Fruit fly (Drosophila melanogaster) whole organism, embryonic: Measurements from ENCODE around the gene CG3634.

ENCODE experiments used
- B-H1 ChIP-seq: fragments of 200-800 bp; sonication (Bioruptor generic); IDR thresholded peaks from 3 replicates; pipeline ENCODE4 v1.3.6; 2022; ENCODE audit warnings: missing biosample characterization, missing genetic modification characterization
- BEAF-32 ChIP-seq: fragments of 200-800 bp; sonication (Bioruptor generic); optimal IDR thresholded peaks from 3 replicates; lab custom pipeline; 2017; ENCODE audit warnings: missing biosample characterization, missing genetic modification characterization, mild to moderate bottlenecking, moderate library complexity, missing genetic modification reagents
- CG10543 ChIP-seq: fragments of 200-800 bp; sonication (Bioruptor generic); optimal IDR thresholded peaks from 3 replicates; lab custom pipeline; 2017; ENCODE audit warnings: missing biosample characterization, mild to moderate bottlenecking, missing genetic modification characterization, moderate library complexity
- CG10979 ChIP-seq: fragments of 200-800 bp; sonication (Bioruptor generic); optimal IDR thresholded peaks from 2 replicates; lab custom pipeline; 2018; ENCODE audit warnings: missing biosample characterization, mild to moderate bottlenecking, missing genetic modification characterization, moderate library complexity
- CG11398 ChIP-seq: fragments of 200-800 bp; sonication (Bioruptor generic); optimal IDR thresholded peaks from 2 replicates; lab custom pipeline; 2016; ENCODE audit warnings: missing biosample characterization, missing genetic modification characterization
- CG12744 ChIP-seq: fragments of 200-800 bp; sonication (Bioruptor generic); optimal IDR thresholded peaks from 2 replicates; lab custom pipeline; 2016; ENCODE audit warnings: missing biosample characterization, missing genetic modification characterization
- CG13296 ChIP-seq: fragments of 200-800 bp; sonication (Bioruptor generic); optimal IDR thresholded peaks from 3 replicates; lab custom pipeline; 2018; ENCODE audit warnings: missing biosample characterization, mild to moderate bottlenecking, missing genetic modification characterization
- CG14441 ChIP-seq: fragments of 200-800 bp; sonication (Bioruptor generic); IDR thresholded peaks from 2 replicates; pipeline ENCODE4 v1.3.6; 2022; ENCODE audit warnings: missing biosample characterization, missing genetic modification characterization
- CG15011 ChIP-seq: fragments of 200-800 bp; sonication (Bioruptor generic); optimal IDR thresholded peaks from 3 replicates; lab custom pipeline; 2018; ENCODE audit warnings: missing biosample characterization, mild to moderate bottlenecking, missing genetic modification characterization
- CG17328 ChIP-seq: fragments of 200-800 bp; sonication (Bioruptor generic); IDR thresholded peaks from 2 replicates; pipeline ENCODE4 v1.3.6; 2022; ENCODE audit warnings: missing biosample characterization, missing genetic modification characterization
- CG17361 ChIP-seq: fragments of 200-800 bp; sonication (Bioruptor generic); IDR thresholded peaks from 3 replicates; pipeline ENCODE4 v1.3.6; 2022; ENCODE audit warnings: missing biosample characterization, missing genetic modification characterization
- CG18011 ChIP-seq: fragments of 200-800 bp; sonication (Bioruptor generic); optimal IDR thresholded peaks from 2 replicates; lab custom pipeline; 2017; ENCODE audit warnings: missing biosample characterization, missing genetic modification characterization, mild to moderate bottlenecking, moderate library complexity, missing genotype
- CG2678 ChIP-seq: fragments of 200-800 bp; sonication (Bioruptor generic); optimal IDR thresholded peaks from 3 replicates; lab custom pipeline; 2019; ENCODE audit warnings: missing biosample characterization, mild to moderate bottlenecking, missing genetic modification characterization, moderate library complexity
- CG4820 ChIP-seq: fragments of 200-800 bp; sonication (Bioruptor generic); optimal IDR thresholded peaks from 3 replicates; lab custom pipeline; 2016; ENCODE audit warnings: missing biosample characterization, missing genetic modification characterization
- CG6791 ChIP-seq: fragments of 200-800 bp; sonication (Bioruptor generic); IDR thresholded peaks from 3 replicates; pipeline ENCODE4 v1.3.6; 2022; ENCODE audit warnings: missing biosample characterization, missing genetic modification characterization; ENCODE audit not compliant: partially characterized antibody
- CG7357 ChIP-seq: fragments of 200-800 bp; sonication (Bioruptor generic); IDR thresholded peaks from 3 replicates; pipeline ENCODE4 v1.3.6; 2022; ENCODE audit warnings: missing biosample characterization, missing genetic modification characterization
- CG8281 ChIP-seq: fragments of 200-800 bp; sonication (Bioruptor generic); optimal IDR thresholded peaks from 2 replicates; lab custom pipeline; 2018; ENCODE audit warnings: missing biosample characterization, mild to moderate bottlenecking, missing genetic modification characterization, moderate library complexity
- CG9932 ChIP-seq: fragments of 200-800 bp; sonication (Bioruptor generic); IDR thresholded peaks from 2 replicates; pipeline ENCODE4 v1.3.6; 2022; ENCODE audit warnings: missing biosample characterization, missing genetic modification characterization
- CHES-1-like ChIP-seq: fragments of 200-800 bp; sonication (Bioruptor generic); optimal IDR thresholded peaks from 2 replicates; lab custom pipeline; 2016; ENCODE audit warnings: missing biosample characterization, missing genetic modification characterization
- Camta ChIP-seq: fragments of 200-800 bp; sonication (Bioruptor generic); optimal IDR thresholded peaks from 2 replicates; lab custom pipeline; 2016; ENCODE audit warnings: missing biosample characterization, missing genetic modification characterization
- Chrac-16 ChIP-seq: fragments of 200-800 bp; sonication (Bioruptor generic); optimal IDR thresholded peaks from 3 replicates; lab custom pipeline; 2016; ENCODE audit warnings: missing biosample characterization, missing genetic modification characterization
- Doc3 ChIP-seq: fragments of 200-800 bp; sonication (Bioruptor generic); IDR thresholded peaks from 3 replicates; pipeline ENCODE4 v1.3.6; 2022; ENCODE audit warnings: missing biosample characterization, missing genetic modification characterization; ENCODE audit not compliant: partially characterized antibody
- Ets65A ChIP-seq: fragments of 200-800 bp; sonication (Bioruptor generic); peaks from one replicate; lab custom pipeline; 2016; ENCODE audit warnings: missing biosample characterization, missing genetic modification characterization
- GATAe ChIP-seq: fragments of 200-800 bp; sonication (Bioruptor generic); conservative IDR thresholded peaks from 2 replicates; pipeline ENCODE4 v1.3.6; 2022; ENCODE audit warnings: missing biosample characterization, missing genetic modification characterization
- MTF-1 ChIP-seq: fragments of 200-800 bp; sonication (Bioruptor generic); optimal IDR thresholded peaks from 2 replicates; lab custom pipeline; 2018; ENCODE audit warnings: missing biosample characterization, mild to moderate bottlenecking, missing genetic modification characterization, borderline replicate concordance
- NC2α ChIP-seq: fragments of 200-800 bp; sonication (Bioruptor generic); optimal IDR thresholded peaks from 2 replicates; lab custom pipeline; 2016; ENCODE audit warnings: missing biosample characterization, missing genetic modification characterization
- NfI ChIP-seq: fragments of 200-800 bp; sonication (Bioruptor generic); optimal IDR thresholded peaks from 3 replicates; lab custom pipeline; 2018; ENCODE audit warnings: missing biosample characterization, mild to moderate bottlenecking, missing genetic modification characterization, moderate library complexity
- Ssrp ChIP-seq: fragments of 200-800 bp; sonication (Bioruptor generic); optimal IDR thresholded peaks from 2 replicates; lab custom pipeline; 2018; ENCODE audit warnings: missing biosample characterization, mild to moderate bottlenecking, missing genetic modification characterization, moderate library complexity
- TFAM ChIP-seq: fragments of 200-800 bp; sonication (Bioruptor generic); optimal IDR thresholded peaks from 2 replicates; lab custom pipeline; 2017; ENCODE audit warnings: missing biosample characterization, missing genetic modification characterization, inconsistent platforms
- ac ChIP-seq: fragments of 200-800 bp; sonication (Bioruptor generic); optimal IDR thresholded peaks from 3 replicates; lab custom pipeline; 2017; ENCODE audit warnings: missing biosample characterization, mild to moderate bottlenecking, missing genetic modification characterization
- ase ChIP-seq: fragments of 200-800 bp; sonication (Bioruptor generic); IDR thresholded peaks from 3 replicates; pipeline ENCODE4 v1.3.6; 2022; ENCODE audit warnings: missing biosample characterization, missing genetic modification characterization
- bowl ChIP-seq: fragments of 200-800 bp; sonication (Bioruptor generic); IDR thresholded peaks from 2 replicates; pipeline ENCODE4 v1.3.6; 2022; ENCODE audit warnings: missing biosample characterization, missing genetic modification characterization
- chm ChIP-seq: fragments of 200-800 bp; sonication (Bioruptor generic); IDR thresholded peaks from 2 replicates; pipeline ENCODE4 v1.3.6; 2022; ENCODE audit warnings: missing biosample characterization, missing genetic modification characterization
- exex ChIP-seq: fragments of 200-800 bp; sonication (Bioruptor generic); optimal IDR thresholded peaks from 4 replicates; lab custom pipeline; 2018; ENCODE audit warnings: missing biosample characterization, mild to moderate bottlenecking, missing genetic modification characterization, moderate library complexity
- ftz-f1 ChIP-seq: fragments of 200-800 bp; sonication (Bioruptor generic); optimal IDR thresholded peaks from 2 replicates; lab custom pipeline; 2016; ENCODE audit warnings: missing biosample characterization, missing genetic modification characterization
- gem ChIP-seq: fragments of 200-800 bp; sonication (Bioruptor generic); optimal IDR thresholded peaks from 2 replicates; lab custom pipeline; 2019; ENCODE audit warnings: missing biosample characterization, mild to moderate bottlenecking, missing genetic modification characterization, moderate library complexity
- grn ChIP-seq: fragments of 200-800 bp; sonication (Bioruptor generic); optimal IDR thresholded peaks from 3 replicates; lab custom pipeline; 2017; ENCODE audit warnings: missing biosample characterization, missing genetic modification characterization
- gsb-n ChIP-seq: fragments of 200-800 bp; sonication (Bioruptor generic); optimal IDR thresholded peaks from 3 replicates; lab custom pipeline; 2018; ENCODE audit warnings: missing biosample characterization, mild to moderate bottlenecking, missing genetic modification characterization
- jing ChIP-seq: fragments of 200-800 bp; sonication (Bioruptor generic); optimal IDR thresholded peaks from 2 replicates; lab custom pipeline; 2018; ENCODE audit warnings: missing biosample characterization, mild to moderate bottlenecking, missing genetic modification characterization
- jumu ChIP-seq: fragments of 200-800 bp; sonication (Bioruptor generic); optimal IDR thresholded peaks from 3 replicates; lab custom pipeline; 2016; ENCODE audit warnings: missing biosample characterization, missing genetic modification characterization
- ken ChIP-seq: fragments of 200-800 bp; sonication (Bioruptor generic); IDR thresholded peaks from 3 replicates; pipeline ENCODE4 v1.3.6; 2022; ENCODE audit warnings: missing biosample characterization, missing genetic modification characterization
- lilli ChIP-seq: fragments of 200-800 bp; sonication (Bioruptor generic); optimal IDR thresholded peaks from 3 replicates; lab custom pipeline; 2016; ENCODE audit warnings: missing biosample characterization, missing genetic modification characterization
- mirr ChIP-seq: fragments of 200-800 bp; sonication (Bioruptor generic); optimal IDR thresholded peaks from 3 replicates; lab custom pipeline; 2018; ENCODE audit warnings: missing biosample characterization, mild to moderate bottlenecking, missing genetic modification characterization
- mld ChIP-seq: fragments of 200-800 bp; sonication (Bioruptor generic); IDR thresholded peaks from 3 replicates; pipeline ENCODE4 v1.3.6; 2022; ENCODE audit warnings: missing biosample characterization, missing genetic modification characterization; ENCODE audit not compliant: partially characterized antibody
- oc ChIP-seq: fragments of 200-800 bp; sonication (Bioruptor generic); optimal IDR thresholded peaks from 2 replicates; lab custom pipeline; 2018; ENCODE audit warnings: missing biosample characterization, mild to moderate bottlenecking, missing genetic modification characterization, moderate library complexity
- shn ChIP-seq: fragments of 200-800 bp; sonication (Bioruptor generic); optimal IDR thresholded peaks from 3 replicates; lab custom pipeline; 2016; ENCODE audit warnings: missing biosample characterization, missing genetic modification characterization
- sima ChIP-seq: fragments of 200-800 bp; sonication (Bioruptor generic); optimal IDR thresholded peaks from 2 replicates; lab custom pipeline; 2016; ENCODE audit warnings: missing biosample characterization, missing genetic modification characterization
- sisA ChIP-seq: fragments of 200-800 bp; sonication (Bioruptor generic); IDR thresholded peaks from 2 replicates; pipeline ENCODE4 v1.3.6; 2022; ENCODE audit warnings: missing biosample characterization, missing genetic modification characterization
- z ChIP-seq: fragments of 200-800 bp; sonication (Bioruptor generic); IDR thresholded peaks from 3 replicates; pipeline ENCODE4 v1.3.6; 2022; ENCODE audit warnings: missing biosample characterization, missing genetic modification characterization
- zf30C ChIP-seq: fragments of 200-800 bp; sonication (Bioruptor generic); optimal IDR thresholded peaks from 3 replicates; lab custom pipeline; 2018; ENCODE audit warnings: missing biosample characterization, mild to moderate bottlenecking, missing genetic modification characterization

CG3634 gene

dm6 chr3L:20837040-20837830 lies 28.2 kb upstream of the CG3634 start, which contains the start of gene CG13255 (continued):
- TF ChIP-seq CG17361 (GFP tag; lab: Robert Waterston, UW) (peak; percentile 76; the same call in 2 of the 3 replicates), oc (tag; lab: Kevin White, UChicago) (no peak), CG9932 (GFP tag; lab: Robert Waterston, UW) (peak; percentile 47; the same call in 1 of the 2 replicates), shn (GFP tag; lab: Kevin White, UChicago) (peak; percentile 1), NC2α (GFP tag; lab: Kevin White, UChicago) (no peak), exex (tag; lab: Kevin White, UChicago) (peak; percentile 92), gem (tag; lab: Kevin White, UChicago) (peak; percentile 66), CG10979 (tag; lab: Kevin White, UChicago) (peak; percentile 3), mirr (GFP tag; lab: Kevin White, UChicago) (no peak), CG7357 (GFP tag; lab: Robert Waterston, UW) (peak; percentile 37; the same call in 1 of the 3 replicates), Chrac-16 (GFP tag; lab: Kevin White, UChicago) (peak; percentile 34), CG18011 (GFP tag; lab: Kevin White, UChicago) (peak; percentile 21), CG6791 (no peak), Doc3 (GFP tag; lab: Robert Waterston, UW) (no peak), chm (GFP tag; lab: Robert Waterston, UW) (no peak), BEAF-32 (GFP tag; lab: Kevin White, UChicago) (no peak), GATAe (peak; percentile 65), zf30C (GFP tag; lab: Kevin White, UChicago) (no peak), CG14441 (GFP tag; lab: Robert Waterston, UW) (no peak), lilli (peak; percentile 59), MTF-1 (GFP tag; lab: Kevin White, UChicago) (no peak), jing (no peak), ken (GFP tag; lab: Robert Waterston, UW) (no peak), CHES-1-like (peak; percentile 48), ac (GFP tag; lab: Kevin White, UChicago) (no peak), CG4820 (GFP tag; lab: Kevin White, UChicago) (no peak), CG12744 (GFP tag; lab: Kevin White, UChicago) (no peak), CG15011 (GFP tag; lab: Kevin White, UChicago) (peak; percentile 41), mld (GFP tag; lab: Robert Waterston, UW) (no peak), bowl (GFP tag; lab: Robert Waterston, UW) (no peak), Ssrp (peak; percentile 0), jumu (peak; percentile 13), CG10543 (peak; percentile 48), B-H1 (GFP tag; lab: Robert Waterston, UW) (no peak), z (GFP tag; lab: Robert Waterston, UW) (no peak), ase (GFP tag; lab: Robert Waterston, UW) (no peak), CG17328 (GFP tag; lab: Robert Waterston, UW) (no peak), CG11398 (GFP tag; lab: Kevin White, UChicago) (peak; percentile 26), CG2678 (tag; lab: Kevin White, UChicago) (peak; percentile 80), gsb-n (no peak), NfI (GFP tag; lab: Kevin White, UChicago) (peak; percentile 52), sisA (GFP tag; lab: Robert Waterston, UW) (no peak), ftz-f1 (GFP tag; lab: Kevin White, UChicago) (no peak), grn (GFP tag; lab: Kevin White, UChicago) (peak; percentile 13), CG13296 (no peak), sima (no peak), TFAM (GFP tag; lab: Kevin White, UChicago) (no peak), Ets65A (GFP tag; lab: Kevin White, UChicago) (no peak), CG8281 (tag; lab: Kevin White, UChicago) (no peak), Camta (GFP tag; lab: Kevin White, UChicago) (peak; percentile 13)
